Fruit fly (Drosophila melanogaster) whole organism, embryonic: ENCODE results near the gene AIMP2.

ENCODE experiments used
- Asciz ChIP-seq: fragments of 200-800 bp; sonication (Bioruptor generic); optimal IDR thresholded peaks from 2 replicates; lab custom pipeline; 2017; ENCODE audit warnings: missing biosample characterization, mild to moderate bottlenecking, missing genetic modification characterization, missing genetic modification reagents
- Awh ChIP-seq: fragments of 200-800 bp; sonication (Bioruptor generic); IDR thresholded peaks from 2 replicates; pipeline ENCODE4, ENCODE4 v1.3.6; 2022; ENCODE audit warnings: missing biosample characterization, missing genetic modification characterization
- Bteb2 ChIP-seq: fragments of 200-800 bp; sonication (Bioruptor generic); optimal IDR thresholded peaks from 2 replicates; lab custom pipeline; 2016; ENCODE audit warnings: missing biosample characterization, missing genetic modification characterization
- CG10543 ChIP-seq: fragments of 200-800 bp; sonication (Bioruptor generic); optimal IDR thresholded peaks from 3 replicates; lab custom pipeline; 2017; ENCODE audit warnings: missing biosample characterization, mild to moderate bottlenecking, missing genetic modification characterization, moderate library complexity
- CG12219 ChIP-seq: fragments of 200-800 bp; sonication (Bioruptor generic); optimal IDR thresholded peaks from 3 replicates; lab custom pipeline; 2018; ENCODE audit warnings: missing biosample characterization, mild to moderate bottlenecking, missing genetic modification characterization
- CG1233 ChIP-seq: fragments of 200-800 bp; sonication (Bioruptor generic); optimal IDR thresholded peaks from 4 replicates; lab custom pipeline; 2018; ENCODE audit warnings: missing biosample characterization, mild to moderate bottlenecking, missing genetic modification characterization
- CG13296 ChIP-seq: fragments of 200-800 bp; sonication (Bioruptor generic); optimal IDR thresholded peaks from 3 replicates; lab custom pipeline; 2018; ENCODE audit warnings: missing biosample characterization, mild to moderate bottlenecking, missing genetic modification characterization
- CG14014 ChIP-seq: fragments of 200-800 bp; sonication (Bioruptor generic); IDR thresholded peaks from 2 replicates; pipeline ENCODE4 v1.3.6; 2022; ENCODE audit warnings: missing biosample characterization, missing genetic modification characterization
- CG17359 ChIP-seq: fragments of 200-800 bp; sonication (Bioruptor generic); optimal IDR thresholded peaks from 3 replicates; lab custom pipeline; 2018; ENCODE audit warnings: missing biosample characterization, mild to moderate bottlenecking, missing genetic modification characterization, moderate library complexity
- CG17568 ChIP-seq: fragments of 200-800 bp; sonication (Bioruptor generic); optimal IDR thresholded peaks from 2 replicates; lab custom pipeline; 2018; ENCODE audit warnings: missing biosample characterization, mild to moderate bottlenecking, missing genetic modification characterization, moderate library complexity
- CG18599 ChIP-seq: fragments of 200-800 bp; sonication (Bioruptor generic); optimal IDR thresholded peaks from 3 replicates; lab custom pipeline; 2017; ENCODE audit warnings: missing biosample characterization, missing genetic modification characterization, mild to moderate bottlenecking, moderate library complexity, missing genetic modification reagents
- CG18619 ChIP-seq: fragments of 200-800 bp; sonication (Bioruptor generic); optimal IDR thresholded peaks from 3 replicates; lab custom pipeline; 2017; ENCODE audit warnings: missing biosample characterization, mild to moderate bottlenecking, missing genetic modification characterization
- CG2120 ChIP-seq: fragments of 200-800 bp; sonication (Bioruptor generic); optimal IDR thresholded peaks from 3 replicates; lab custom pipeline; 2016; ENCODE audit warnings: missing biosample characterization, missing genetic modification characterization
- CG2199 ChIP-seq: fragments of 200-800 bp; sonication (Bioruptor generic); IDR thresholded peaks from 3 replicates; pipeline ENCODE4 v1.3.6; 2022; ENCODE audit warnings: missing biosample characterization, missing genetic modification characterization
- CG31388 ChIP-seq: fragments of 200-800 bp; sonication (Bioruptor generic); optimal IDR thresholded peaks from 2 replicates; lab custom pipeline; 2016; ENCODE audit warnings: missing biosample characterization, missing genetic modification characterization
- CG33213 ChIP-seq: fragments of 200-800 bp; sonication (Bioruptor generic); optimal IDR thresholded peaks from 3 replicates; lab custom pipeline; 2016; ENCODE audit warnings: missing biosample characterization, missing genetic modification characterization
- CG4328 ChIP-seq: fragments of 200-800 bp; sonication (Bioruptor generic); optimal IDR thresholded peaks from 3 replicates; lab custom pipeline; 2017; ENCODE audit warnings: missing biosample characterization, missing genetic modification reagents, missing genetic modification characterization
- CG5180 ChIP-seq: fragments of 200-800 bp; sonication (Bioruptor generic); optimal IDR thresholded peaks from 3 replicates; lab custom pipeline; 2017; ENCODE audit warnings: missing biosample characterization, missing genetic modification characterization, mild to moderate bottlenecking, moderate library complexity, missing genetic modification reagents
- CG7987 ChIP-seq: fragments of 200-800 bp; sonication (Bioruptor generic); optimal IDR thresholded peaks from 2 replicates; lab custom pipeline; 2018; ENCODE audit warnings: missing biosample characterization, mild to moderate bottlenecking, missing genetic modification characterization, moderate library complexity
- CG9215 ChIP-seq: fragments of 200-800 bp; sonication (Bioruptor generic); IDR thresholded peaks from 2 replicates; pipeline ENCODE4 v1.3.6; 2022; ENCODE audit warnings: missing biosample characterization, missing genetic modification characterization
- Fer1 ChIP-seq: fragments of 200-800 bp; sonication (Bioruptor generic); optimal IDR thresholded peaks from 2 replicates; lab custom pipeline; 2017; ENCODE audit warnings: missing biosample characterization, mild to moderate bottlenecking, missing genetic modification characterization
- Hmr ChIP-seq: fragments of 200-800 bp; sonication (Bioruptor generic); optimal IDR thresholded peaks from 3 replicates; lab custom pipeline; 2017; ENCODE audit warnings: mild to moderate bottlenecking, missing biosample characterization, missing genetic modification reagents, missing genetic modification characterization
- MBD-R2 ChIP-seq: fragments of 200-800 bp; sonication (Bioruptor generic); IDR thresholded peaks from 2 replicates; pipeline ENCODE4 v1.3.6; 2022; ENCODE audit warnings: missing biosample characterization, missing genetic modification characterization
- MTF-1 ChIP-seq: fragments of 200-800 bp; sonication (Bioruptor generic); optimal IDR thresholded peaks from 2 replicates; lab custom pipeline; 2018; ENCODE audit warnings: missing biosample characterization, mild to moderate bottlenecking, missing genetic modification characterization, borderline replicate concordance
- Med ChIP-seq: fragments of 200-800 bp; sonication (Bioruptor generic); peaks from one replicate; lab custom pipeline; 2016; ENCODE audit warnings: missing biosample characterization, missing genetic modification characterization, mild to moderate bottlenecking, inconsistent platforms, moderate library complexity
- Meics ChIP-seq: fragments of 200-800 bp; sonication (Bioruptor generic); optimal IDR thresholded peaks from 2 replicates; lab custom pipeline; 2017; ENCODE audit warnings: missing biosample characterization, mild to moderate bottlenecking, missing genetic modification characterization
- PHDP ChIP-seq: fragments of 200-800 bp; sonication (Bioruptor generic); optimal IDR thresholded peaks from 3 replicates; lab custom pipeline; 2018; ENCODE audit warnings: missing biosample characterization, mild to moderate bottlenecking, missing genetic modification characterization, moderate library complexity
- Sox100B ChIP-seq: fragments of 200-800 bp; sonication (Bioruptor generic); optimal IDR thresholded peaks from 3 replicates; lab custom pipeline; 2018; ENCODE audit warnings: missing biosample characterization, mild to moderate bottlenecking, missing genetic modification characterization
- Sox102F ChIP-seq: fragments of 200-800 bp; sonication (Bioruptor generic); optimal IDR thresholded peaks from 2 replicates; lab custom pipeline; 2018; ENCODE audit warnings: missing biosample characterization, mild to moderate bottlenecking, missing genetic modification characterization, moderate library complexity
- bowl ChIP-seq: fragments of 200-800 bp; sonication (Bioruptor generic); IDR thresholded peaks from 2 replicates; pipeline ENCODE4 v1.3.6; 2022; ENCODE audit warnings: missing biosample characterization, missing genetic modification characterization
- bsh ChIP-seq, 2 experiments: fragments of 200-800 bp; sonication (Bioruptor generic); optimal IDR thresholded peaks; 2 replicates each; lab custom pipeline; 2017 to 2018; ENCODE audit warnings: mild to moderate bottlenecking in 2 of 2, missing biosample characterization in 2 of 2, missing genetic modification characterization in 2 of 2, moderate library complexity in 1 of 2
- caup ChIP-seq: fragments of 200-800 bp; sonication (Bioruptor generic); optimal IDR thresholded peaks from 3 replicates; lab custom pipeline; 2017; ENCODE audit warnings: missing biosample characterization, mild to moderate bottlenecking, missing genetic modification characterization, moderate library complexity; ENCODE audit not compliant: severe bottlenecking
- ci ChIP-seq: fragments of 200-800 bp; sonication (Bioruptor generic); IDR thresholded peaks from 3 replicates; pipeline ENCODE4 v1.3.6; 2022; ENCODE audit warnings: missing biosample characterization, missing genetic modification characterization
- croc ChIP-seq: fragments of 200-800 bp; sonication (Bioruptor generic); conservative IDR thresholded peaks from 3 replicates; pipeline ENCODE4 v1.3.6; 2022; ENCODE audit warnings: missing biosample characterization, missing genetic modification characterization
- dmrt99B ChIP-seq: fragments of 200-800 bp; sonication (Bioruptor generic); optimal IDR thresholded peaks from 2 replicates; lab custom pipeline; 2018; ENCODE audit warnings: missing biosample characterization, mild to moderate bottlenecking, missing genetic modification characterization, moderate library complexity
- gem ChIP-seq: fragments of 200-800 bp; sonication (Bioruptor generic); optimal IDR thresholded peaks from 2 replicates; lab custom pipeline; 2019; ENCODE audit warnings: missing biosample characterization, mild to moderate bottlenecking, missing genetic modification characterization, moderate library complexity
- hkb ChIP-seq, 2 experiments: fragments of 200-800 bp in 1 of 2; fragments of >200 bp in 1 of 2; sonication (Bioruptor generic) in 1 of 2; IDR thresholded peaks in 1 of 2; optimal IDR thresholded peaks in 1 of 2; 2 replicates each; pipeline versions ENCODE4 v1.3.6 to Lab custom; 2017 to 2022; ENCODE audit warnings: missing biosample characterization in 1 of 2, missing genetic modification characterization in 1 of 2
- nau ChIP-seq: fragments of 200-800 bp; sonication (Bioruptor generic); optimal IDR thresholded peaks from 3 replicates; lab custom pipeline; 2017; ENCODE audit warnings: missing biosample characterization, mild to moderate bottlenecking, missing genetic modification characterization, missing genetic modification reagents
- nom ChIP-seq: fragments of 200-800 bp; sonication (Bioruptor generic); optimal IDR thresholded peaks from 2 replicates; lab custom pipeline; 2017; ENCODE audit warnings: missing biosample characterization, missing genetic modification characterization, mild to moderate bottlenecking, moderate library complexity, missing genetic modification reagents
- otp ChIP-seq: fragments of 200-800 bp; sonication (Bioruptor generic); IDR thresholded peaks from 3 replicates; pipeline ENCODE4, ENCODE4 v1.3.6; 2022; ENCODE audit warnings: missing biosample characterization, missing genetic modification characterization
- pita ChIP-seq: fragments of 200-800 bp; sonication (Bioruptor generic); optimal IDR thresholded peaks from 2 replicates; lab custom pipeline; 2017; ENCODE audit warnings: missing biosample characterization, mild to moderate bottlenecking, missing genetic modification characterization
- sens ChIP-seq: fragments of 200-800 bp; sonication (Bioruptor generic); peaks from one replicate; lab custom pipeline; 2016; ENCODE audit warnings: missing biosample characterization, missing genetic modification characterization
- seq ChIP-seq: fragments of 200-800 bp; sonication (Bioruptor generic); IDR thresholded peaks from 2 replicates; pipeline ENCODE4 v1.3.6; 2022; ENCODE audit warnings: missing biosample characterization, missing genetic modification characterization
- so ChIP-seq: fragments of 200-800 bp; sonication (Bioruptor generic); IDR thresholded peaks from 3 replicates; pipeline ENCODE4 v1.3.6; 2022; ENCODE audit warnings: missing biosample characterization, missing genetic modification characterization
- sob ChIP-seq: fragments of 200-800 bp; sonication (Bioruptor generic); IDR thresholded peaks from 2 replicates; pipeline ENCODE4 v1.3.6; 2022; ENCODE audit warnings: missing biosample characterization, missing genetic modification characterization
- unpg ChIP-seq: fragments of 200-800 bp; sonication (Bioruptor generic); optimal IDR thresholded peaks from 3 replicates; lab custom pipeline; 2018; ENCODE audit warnings: missing biosample characterization, mild to moderate bottlenecking, missing genetic modification characterization, moderate library complexity
- wek ChIP-seq: fragments of 200-800 bp; sonication (Bioruptor generic); optimal IDR thresholded peaks from 3 replicates; lab custom pipeline; 2018; ENCODE audit warnings: missing biosample characterization, mild to moderate bottlenecking, missing genetic modification characterization, moderate library complexity

Gene AIMP2

dm6 chr3L:15597037-15597785, 13.8 kb downstream of the AIMP2 start (continued):
- TF ChIP-seq Sox102F (GFP tag; lab: Kevin White, UChicago) = peak; percentile 24
- peak; percentile 45 for TF ChIP-seq sens (GFP tag; lab: Kevin White, UChicago)
- peak; percentile 37 for TF ChIP-seq CG4328
- peak; percentile 61 for TF ChIP-seq Asciz (GFP tag; lab: Kevin White, UChicago)
- peak; percentile 71; the same call in 1 of the 2 replicates for TF ChIP-seq seq
- peak in 1 of 2 experiments; percentile 4 for TF ChIP-seq bsh (GFP tag; optimal IDR thresholded peaks at IDR 0.05; lab: Kevin White, UChicago)
- peak; percentile 39 for TF ChIP-seq nau (GFP tag; lab: Kevin White, UChicago)
- peak; percentile 29 for TF ChIP-seq CG7987 (GFP tag; lab: Kevin White, UChicago)
- peak; percentile 5 for TF ChIP-seq unpg (GFP tag; lab: Kevin White, UChicago)
- TF ChIP-seq CG2199 (GFP tag; lab: Robert Waterston, UW) = no peak
- peak; percentile 16; the same call in 1 of the 3 replicates for TF ChIP-seq so (GFP tag; lab: Robert Waterston, UW)
- TF ChIP-seq caup = peak; percentile 49
- peak; percentile 5 for TF ChIP-seq Meics (GFP tag; lab: Kevin White, UChicago)
- TF ChIP-seq MTF-1 (GFP tag; lab: Kevin White, UChicago) = peak; percentile 23
- TF ChIP-seq CG1233 = peak; percentile 3
- no peak for TF ChIP-seq CG31388 (GFP tag; lab: Kevin White, UChicago)
- peak; percentile 9; the same call in 1 of the 2 replicates for TF ChIP-seq MBD-R2 (GFP tag; lab: Robert Waterston, UW)
- TF ChIP-seq PHDP = peak; percentile 42
- peak; percentile 21 for TF ChIP-seq CG18599 (GFP tag; lab: Kevin White, UChicago)
- peak; percentile 19 for TF ChIP-seq Hmr
- TF ChIP-seq ci = peak; percentile 75
- TF ChIP-seq CG14014 = peak; percentile 68; the same call in 1 of the 2 replicates
- peak; percentile 33 for TF ChIP-seq dmrt99B (tag; lab: Kevin White, UChicago)
- TF ChIP-seq nom = peak; percentile 71
- peak; percentile 49 for TF ChIP-seq CG12219 (GFP tag; lab: Kevin White, UChicago)
- TF ChIP-seq CG5180 (GFP tag; lab: Kevin White, UChicago) = peak; percentile 43
- TF ChIP-seq gem (tag; lab: Kevin White, UChicago) = peak; percentile 7
- TF ChIP-seq hkb (optimal IDR thresholded peaks at IDR 0.05; lab: Kevin White, UChicago) = no peak
- TF ChIP-seq hkb (GFP tag; IDR thresholded peaks at IDR 0.05; lab: Robert Waterston, UW) = peak; percentile 59
- TF ChIP-seq Bteb2 (GFP tag; lab: Kevin White, UChicago) = no peak
- no peak for TF ChIP-seq CG9215 (GFP tag; lab: Robert Waterston, UW)
- TF ChIP-seq CG10543 = peak; percentile 25
- peak; percentile 28 for TF ChIP-seq Fer1 (GFP tag; lab: Kevin White, UChicago)
- peak; percentile 16 for TF ChIP-seq CG13296 (GFP tag; lab: Kevin White, UChicago)
- peak; percentile 15 for TF ChIP-seq CG2120
- TF ChIP-seq Med (GFP tag; lab: Kevin White, UChicago) = peak; percentile 79
- TF ChIP-seq croc (GFP tag; lab: Robert Waterston, UW) = no peak
- TF ChIP-seq CG17568 (GFP tag; lab: Kevin White, UChicago) = peak; percentile 12
- TF ChIP-seq Sox100B (GFP tag; lab: Kevin White, UChicago) = peak; percentile 27
- peak; percentile 60 for TF ChIP-seq wek (GFP tag; lab: Kevin White, UChicago)
- 0 out of 2 replicates have a peak, but pooled peaks have one; percentile 41 for TF ChIP-seq bowl (GFP tag; lab: Robert Waterston, UW)
- TF ChIP-seq Awh (GFP tag; lab: Robert Waterston, UW) = peak; percentile 69
- TF ChIP-seq CG17359 (tag; lab: Kevin White, UChicago) = peak; percentile 68
- TF ChIP-seq CG18619 (GFP tag; lab: Kevin White, UChicago) = peak; percentile 2
- TF ChIP-seq CG33213 (GFP tag; lab: Kevin White, UChicago) = no peak
- peak; percentile 16; the same call in 1 of the 2 replicates for TF ChIP-seq sob (GFP tag; lab: Robert Waterston, UW)
- no peak for TF ChIP-seq pita (GFP tag; lab: Kevin White, UChicago)
- peak; percentile 51; the same call in 1 of the 3 replicates for TF ChIP-seq otp (GFP tag; lab: Robert Waterston, UW)
